Fruit fly (Drosophila melanogaster): ENCODE data around the gene CG13639.

The CG13639 gene

DNA sequence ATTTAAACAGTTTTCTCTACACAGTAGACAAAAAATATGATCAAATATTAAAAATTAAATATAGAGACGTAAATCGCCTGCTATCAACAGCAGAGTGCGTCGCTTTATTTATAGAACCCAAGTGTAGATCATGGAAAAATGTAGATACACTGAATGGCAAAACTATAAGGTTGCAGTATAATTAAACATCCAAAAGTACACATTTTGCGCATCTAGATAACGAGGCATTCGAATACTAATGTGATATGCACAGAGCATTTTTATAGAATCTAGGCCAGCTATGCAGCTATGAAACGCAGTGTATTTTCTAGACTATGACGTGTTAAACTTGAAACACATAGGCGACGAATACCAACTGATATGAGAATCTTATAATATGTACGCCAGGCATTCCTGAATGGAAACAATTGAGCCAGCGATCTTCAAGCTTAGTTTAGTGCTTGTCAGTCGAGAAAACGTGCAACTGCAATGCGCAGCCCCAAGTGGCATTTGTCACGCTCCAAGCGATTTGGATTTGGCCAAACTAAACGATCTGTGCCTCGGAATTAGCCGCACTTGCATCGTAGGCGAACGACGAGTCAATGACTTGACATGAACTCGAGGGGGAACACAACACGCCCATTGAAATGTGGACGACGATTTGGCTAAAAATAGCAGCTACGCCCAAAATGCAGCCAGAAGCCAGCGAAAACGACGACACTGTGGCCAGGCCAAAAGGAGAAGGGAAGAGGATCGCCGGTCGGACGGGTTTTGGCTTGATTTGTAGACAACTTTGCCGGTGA is 49.1 kb downstream of the CG13639 start (continued):
- TF ChIP-seq BEAF-32 (GFP tag; optimal IDR thresholded peaks at IDR 0.05) (no peak), Rfx (GFP tag; IDR thresholded peaks at IDR 0.05) (peak; percentile 95), CG42726 (GFP tag; IDR thresholded peaks at IDR 0.05; ENCODE audit: partially characterized antibody) (no peak), yki (optimal IDR thresholded peaks at IDR 0.05) (no peak), Meics (GFP tag; optimal IDR thresholded peaks at IDR 0.05) (peak; percentile 89), z (GFP tag; IDR thresholded peaks at IDR 0.05) (0 out of 3 replicates have a peak, but pooled peaks have one; percentile 18), psq (GFP tag; optimal IDR thresholded peaks at IDR 0.05) (peak; percentile 31), ems (GFP tag; optimal IDR thresholded peaks at IDR 0.05) (peak; percentile 93), CG4707 (GFP tag; optimal IDR thresholded peaks at IDR 0.05) (peak; percentile 69), Bteb2 (GFP tag; optimal IDR thresholded peaks at IDR 0.05) (peak; percentile 75), CG17186 (GFP tag; optimal IDR thresholded peaks at IDR 0.05) (peak; percentile 33), vnd (GFP tag; IDR thresholded peaks at IDR 0.05; ENCODE audit: partially characterized antibody) (no peak), tx (GFP tag; optimal IDR thresholded peaks at IDR 0.05) (peak; percentile 88), CHES-1-like (GFP tag; optimal IDR thresholded peaks at IDR 0.05) (peak; percentile 82), CG17612 (GFP tag; IDR thresholded peaks at IDR 0.05) (peak; percentile 68; the same call in 1 of the 2 replicates), CG12219 (GFP tag; optimal IDR thresholded peaks at IDR 0.05) (peak; percentile 92), sisA (GFP tag; IDR thresholded peaks at IDR 0.05) (peak; percentile 87), Optix (GFP tag; IDR thresholded peaks at IDR 0.05) (peak; percentile 89), fd64A (GFP tag; optimal IDR thresholded peaks at IDR 0.05) (peak; percentile 69), lilli (GFP tag; optimal IDR thresholded peaks at IDR 0.05) (peak; percentile 92), Dll (GFP tag; IDR thresholded peaks at IDR 0.05; ENCODE audit: partially characterized antibody) (no peak), salm (tag; optimal IDR thresholded peaks at IDR 0.05) (peak; percentile 85), Nf-YC (tag; optimal IDR thresholded peaks at IDR 0.05) (peak; percentile 72), Xrp1 (GFP tag; IDR thresholded peaks at IDR 0.05) (peak; percentile 90), Mes4 (GFP tag; optimal IDR thresholded peaks at IDR 0.05) (peak; percentile 77), CG17361 (GFP tag; IDR thresholded peaks at IDR 0.05) (peak; percentile 85), CG2712 (tag; optimal IDR thresholded peaks at IDR 0.05) (peak; percentile 86), CG14860 (GFP tag; IDR thresholded peaks at IDR 0.05; ENCODE audit: partially characterized antibody) (no peak), CG3163 (GFP tag; optimal IDR thresholded peaks at IDR 0.05) (peak; percentile 61), Mrtf (GFP tag; IDR thresholded peaks at IDR 0.05) (peak; percentile 89), jumu (GFP tag; optimal IDR thresholded peaks at IDR 0.05) (peak; percentile 77), lab (GFP tag; optimal IDR thresholded peaks at IDR 0.05) (peak; percentile 95), grn (GFP tag; optimal IDR thresholded peaks at IDR 0.05) (peak; percentile 10), corto (GFP tag; optimal IDR thresholded peaks at IDR 0.05) (peak; percentile 78), fd3F (GFP tag; optimal IDR thresholded peaks at IDR 0.05) (peak; percentile 91), CG34376 (GFP tag; optimal IDR thresholded peaks at IDR 0.05) (peak; percentile 74), p53 (GFP tag; optimal IDR thresholded peaks at IDR 0.05) (no peak), CG10462 (GFP tag; optimal IDR thresholded peaks at IDR 0.05) (peak; percentile 69), CG30431 (GFP tag; optimal IDR thresholded peaks at IDR 0.05) (peak; percentile 73), ewg (GFP tag; optimal IDR thresholded peaks at IDR 0.05) (peak; percentile 73), Hr3 (GFP tag; optimal IDR thresholded peaks at IDR 0.05) (peak; percentile 87), gro (GFP tag; optimal IDR thresholded peaks at IDR 0.05) (peak; percentile 91), CG12769 (tag; optimal IDR thresholded peaks at IDR 0.05) (peak; percentile 96), CG43689 (GFP tag; IDR thresholded peaks at IDR 0.05) (peak; percentile 81), CG31441 (GFP tag; IDR thresholded peaks at IDR 0.05) (peak; percentile 83), fru (optimal IDR thresholded peaks at IDR 0.05) (no peak), grau (tag; optimal IDR thresholded peaks at IDR 0.05) (peak; percentile 91), sna (GFP tag; IDR thresholded peaks at IDR 0.05; ENCODE audit: partially characterized antibody) (no peak), mirr (GFP tag; optimal IDR thresholded peaks at IDR 0.05) (peak; percentile 92), tio (GFP tag; optimal IDR thresholded peaks at IDR 0.05) (peak; percentile 79)
